Fruit fly (Drosophila melanogaster) whole organism, embryonic: ENCODE results near the gene ssp5.

Source experiments
- CG12236 ChIP-seq: fragments of 200-800 bp; sonication (Bioruptor generic); optimal IDR thresholded peaks from 2 replicates; lab custom pipeline; 2016; ENCODE audit warnings: missing biosample characterization, missing genetic modification characterization
- CG14710 ChIP-seq: fragments of 200-800 bp; sonication (Bioruptor generic); optimal IDR thresholded peaks from 3 replicates; lab custom pipeline; 2019; ENCODE audit warnings: missing biosample characterization, mild to moderate bottlenecking, missing genetic modification characterization, moderate library complexity
- CG14860 ChIP-seq: fragments of 200-800 bp; sonication (Bioruptor generic); IDR thresholded peaks from 3 replicates; pipeline ENCODE4 v1.3.6; 2022; ENCODE audit warnings: missing biosample characterization, missing genetic modification characterization; ENCODE audit not compliant: partially characterized antibody
- CG17361 ChIP-seq: fragments of 200-800 bp; sonication (Bioruptor generic); IDR thresholded peaks from 3 replicates; pipeline ENCODE4 v1.3.6; 2022; ENCODE audit warnings: missing biosample characterization, missing genetic modification characterization
- CG17612 ChIP-seq: fragments of 200-800 bp; sonication (Bioruptor generic); IDR thresholded peaks from 2 replicates; pipeline ENCODE4 v1.3.6; 2022; ENCODE audit warnings: missing biosample characterization, missing genetic modification characterization
- CG17802 ChIP-seq: fragments of 200-800 bp; sonication (Bioruptor generic); optimal IDR thresholded peaks from 2 replicates; lab custom pipeline; 2018; ENCODE audit warnings: missing biosample characterization, mild to moderate bottlenecking, missing genetic modification characterization, moderate library complexity
- CG17829 ChIP-seq: fragments of 200-800 bp; optimal IDR thresholded peaks from 2 replicates; lab custom pipeline; 2019; ENCODE audit warnings: missing biosample characterization, mild to moderate bottlenecking, missing genetic modification characterization, moderate library complexity
- CG42726 ChIP-seq: fragments of 200-800 bp; sonication (Bioruptor generic); IDR thresholded peaks from 2 replicates; pipeline ENCODE4 v1.3.6; 2022; ENCODE audit warnings: missing biosample characterization, missing genetic modification characterization; ENCODE audit not compliant: partially characterized antibody
- CG7357 ChIP-seq: fragments of 200-800 bp; sonication (Bioruptor generic); IDR thresholded peaks from 3 replicates; pipeline ENCODE4 v1.3.6; 2022; ENCODE audit warnings: missing biosample characterization, missing genetic modification characterization
- CG7786 ChIP-seq: fragments of 200-800 bp; sonication (Bioruptor generic); optimal IDR thresholded peaks from 2 replicates; lab custom pipeline; 2016; ENCODE audit warnings: missing biosample characterization, missing genetic modification characterization
- CG9437 ChIP-seq: fragments of 200-800 bp; sonication (Bioruptor generic); optimal IDR thresholded peaks from 2 replicates; lab custom pipeline; 2018; ENCODE audit warnings: missing biosample characterization, mild to moderate bottlenecking, missing genetic modification characterization
- CG9609 ChIP-seq: fragments of 200-800 bp; sonication (Bioruptor generic); optimal IDR thresholded peaks from 3 replicates; lab custom pipeline; 2016; ENCODE audit warnings: missing biosample characterization, missing genetic modification characterization
- CkIIα-i1 ChIP-seq: fragments of 200-800 bp; sonication (Bioruptor generic); IDR thresholded peaks from 2 replicates; pipeline ENCODE4 v1.3.6; 2022; ENCODE audit warnings: missing biosample characterization, missing genetic modification characterization
- Dbx ChIP-seq: fragments of 200-800 bp; sonication (Bioruptor generic); IDR thresholded peaks from 3 replicates; pipeline ENCODE4 v1.3.6; 2022; ENCODE audit warnings: missing biosample characterization, missing genetic modification characterization
- Doc2 ChIP-seq: fragments of 200-800 bp; sonication (Bioruptor generic); IDR thresholded peaks from 2 replicates; pipeline ENCODE4 v1.3.6; 2022; ENCODE audit warnings: missing biosample characterization, missing genetic modification characterization
- Dref ChIP-seq: fragments of 200-800 bp; sonication (Bioruptor generic); IDR thresholded peaks from 2 replicates; pipeline ENCODE4 v1.3.6; 2022; ENCODE audit warnings: missing biosample characterization, missing genetic modification characterization
- Drgx ChIP-seq: fragments of 200-800 bp; sonication (Bioruptor generic); IDR thresholded peaks from 2 replicates; pipeline ENCODE4 v1.3.6; 2022; ENCODE audit warnings: missing biosample characterization, missing genetic modification characterization
- Eip74EF ChIP-seq, 2 experiments: fragments of 200-800 bp in 1 of 2; fragments of >200 bp in 1 of 2; sonication (Bioruptor generic) in 1 of 2; optimal IDR thresholded peaks; 2 replicates each; lab custom pipeline; 2017 to 2019; ENCODE audit warnings: missing biosample characterization in 2 of 2, missing genetic modification characterization in 2 of 2, mild to moderate bottlenecking in 1 of 2, moderate library complexity in 1 of 2
- Elba2 ChIP-seq: fragments of 200-800 bp; sonication (Bioruptor generic); optimal IDR thresholded peaks from 3 replicates; lab custom pipeline; 2016; ENCODE audit warnings: missing biosample characterization, missing genetic modification characterization
- H2.0 ChIP-seq: fragments of 200-800 bp; sonication (Bioruptor generic); IDR thresholded peaks from 2 replicates; pipeline ENCODE4 v1.3.6; 2022; ENCODE audit warnings: missing biosample characterization, missing genetic modification characterization
- HHEX ChIP-seq: fragments of 200-800 bp; sonication (Bioruptor generic); optimal IDR thresholded peaks from 3 replicates; lab custom pipeline; 2017; ENCODE audit warnings: missing biosample characterization, mild to moderate bottlenecking, missing genetic modification characterization, missing genetic modification reagents
- HLH3B ChIP-seq: fragments of 200-800 bp; sonication (Bioruptor generic); IDR thresholded peaks from 2 replicates; pipeline ENCODE4 v1.3.6; 2022; ENCODE audit warnings: missing biosample characterization, missing genetic modification characterization
- HLH4C ChIP-seq: fragments of 200-800 bp; sonication (Bioruptor generic); IDR thresholded peaks from 3 replicates; pipeline ENCODE4 v1.3.6; 2022; ENCODE audit warnings: missing biosample characterization, missing genetic modification characterization; ENCODE audit not compliant: partially characterized antibody
- Hmx ChIP-seq: fragments of 200-800 bp; sonication (Bioruptor generic); optimal IDR thresholded peaks from 2 replicates; lab custom pipeline; 2016; ENCODE audit warnings: missing biosample characterization, missing genetic modification characterization
- Jarid2 ChIP-seq: fragments of 200-800 bp; sonication (Bioruptor generic); optimal IDR thresholded peaks from 3 replicates; lab custom pipeline; 2017; ENCODE audit warnings: mild to moderate bottlenecking, missing biosample characterization, missing genetic modification reagents, missing genetic modification characterization
- NC2β ChIP-seq: fragments of 200-800 bp; sonication (Bioruptor generic); optimal IDR thresholded peaks from 2 replicates; lab custom pipeline; 2016; ENCODE audit warnings: missing biosample characterization, missing genetic modification characterization
- Nf-YB ChIP-seq: fragments of 200-800 bp; sonication (Bioruptor generic); optimal IDR thresholded peaks from 3 replicates; lab custom pipeline; 2019; ENCODE audit warnings: missing biosample characterization, mild to moderate bottlenecking, missing genetic modification characterization, moderate library complexity
- Taf1 ChIP-seq: fragments of 200-800 bp; sonication (Bioruptor generic); IDR thresholded peaks from 2 replicates; pipeline ENCODE4 v1.3.6; 2022; ENCODE audit warnings: missing biosample characterization, missing genetic modification characterization
- Trl ChIP-seq, 3 experiments: fragments of >200 bp in 2 of 3; fragments of 200-800 bp in 1 of 3; sonication (Bioruptor generic) in 1 of 3; optimal IDR thresholded peaks; 2 replicates in 1 of 3; 3 replicates in 2 of 3; lab custom pipeline; 2016 to 2017; ENCODE audit warnings: missing biosample characterization in 1 of 3, missing genetic modification characterization in 1 of 3
- Usf ChIP-seq: fragments of 200-800 bp; sonication (Bioruptor generic); optimal IDR thresholded peaks from 2 replicates; lab custom pipeline; 2017; ENCODE audit warnings: missing genotype, missing biosample characterization, missing genetic modification characterization
- ac ChIP-seq: fragments of 200-800 bp; sonication (Bioruptor generic); optimal IDR thresholded peaks from 3 replicates; lab custom pipeline; 2017; ENCODE audit warnings: missing biosample characterization, mild to moderate bottlenecking, missing genetic modification characterization
- ap ChIP-seq: fragments of 200-800 bp; sonication (Bioruptor generic); IDR thresholded peaks from 2 replicates; pipeline ENCODE4 v1.3.6; 2022; ENCODE audit warnings: missing biosample characterization, missing genetic modification characterization
- ash1 ChIP-seq: fragments of 200-800 bp; sonication (Bioruptor generic); optimal IDR thresholded peaks from 2 replicates; lab custom pipeline; 2018; ENCODE audit warnings: missing biosample characterization, mild to moderate bottlenecking, missing genetic modification characterization
- corto ChIP-seq: fragments of 200-800 bp; sonication (Bioruptor generic); optimal IDR thresholded peaks from 2 replicates; lab custom pipeline; 2016; ENCODE audit warnings: missing biosample characterization, mild to moderate bottlenecking, missing genetic modification characterization, moderate library complexity
- crc ChIP-seq: fragments of 200-800 bp; sonication (Bioruptor generic); optimal IDR thresholded peaks from 2 replicates; lab custom pipeline; 2016; ENCODE audit warnings: missing biosample characterization, missing genetic modification characterization
- dpn ChIP-seq, 2 experiments: fragments of 200-800 bp; sonication (Bioruptor generic); optimal IDR thresholded peaks; 3 replicates each; lab custom pipeline; 2016; ENCODE audit warnings: missing biosample characterization in 2 of 2, missing genetic modification characterization in 2 of 2
- ftz-f1 ChIP-seq: fragments of 200-800 bp; sonication (Bioruptor generic); optimal IDR thresholded peaks from 2 replicates; lab custom pipeline; 2016; ENCODE audit warnings: missing biosample characterization, missing genetic modification characterization
- fu2 ChIP-seq: fragments of 200-800 bp; sonication (Bioruptor generic); optimal IDR thresholded peaks from 2 replicates; lab custom pipeline; 2016; ENCODE audit warnings: missing biosample characterization, missing genetic modification characterization
- ham ChIP-seq: fragments of 200-800 bp; sonication (Bioruptor generic); IDR thresholded peaks from 2 replicates; pipeline ENCODE4 v1.3.6; 2022; ENCODE audit warnings: missing biosample characterization, missing genetic modification characterization
- ken ChIP-seq: fragments of 200-800 bp; sonication (Bioruptor generic); IDR thresholded peaks from 3 replicates; pipeline ENCODE4 v1.3.6; 2022; ENCODE audit warnings: missing biosample characterization, missing genetic modification characterization
- pan ChIP-seq, 4 experiments: fragments of >200 bp in 3 of 4; fragments of 200-800 bp in 1 of 4; sonication (Bioruptor generic) in 1 of 4; optimal IDR thresholded peaks in 3 of 4; IDR thresholded peaks in 1 of 4; 2 replicates each; pipeline versions ENCODE4 v1.3.6 to Lab custom; 2017 to 2022; ENCODE audit warnings: missing biosample characterization in 2 of 4, missing genetic modification characterization in 2 of 4, mixed read lengths in 1 of 4
- pfk ChIP-seq: fragments of 200-800 bp; sonication (Bioruptor generic); optimal IDR thresholded peaks from 2 replicates; lab custom pipeline; 2018; ENCODE audit warnings: missing biosample characterization, mild to moderate bottlenecking, missing genetic modification characterization, moderate library complexity
- ranshi ChIP-seq: fragments of 200-800 bp; sonication (Bioruptor generic); IDR thresholded peaks from 2 replicates; pipeline ENCODE4 v1.3.6; 2022; ENCODE audit warnings: missing biosample characterization, missing genetic modification characterization
- sd ChIP-seq: fragments of 200-800 bp; sonication (Bioruptor generic); optimal IDR thresholded peaks from 3 replicates; lab custom pipeline; 2018; ENCODE audit warnings: missing biosample characterization, mild to moderate bottlenecking, missing genetic modification characterization, moderate library complexity
- stc ChIP-seq: fragments of 200-800 bp; sonication (Bioruptor generic); IDR thresholded peaks from 2 replicates; pipeline ENCODE4 v1.3.6; 2022; ENCODE audit warnings: missing biosample characterization, missing genetic modification characterization
- sug ChIP-seq: fragments of 200-800 bp; optimal IDR thresholded peaks from 2 replicates; lab custom pipeline; 2019; ENCODE audit warnings: missing biosample characterization, mild to moderate bottlenecking, missing genetic modification characterization, moderate library complexity
- tio ChIP-seq: fragments of 200-800 bp; sonication (Bioruptor generic); optimal IDR thresholded peaks from 2 replicates; lab custom pipeline; 2017; ENCODE audit warnings: missing biosample characterization, missing genetic modification characterization, inconsistent platforms
- ttk ChIP-seq: fragments of 200-800 bp; sonication (Bioruptor generic); IDR thresholded peaks from 2 replicates; pipeline ENCODE4 v2.1.2; 2022; ENCODE audit warnings: missing biosample characterization, missing genetic modification characterization
- yki ChIP-seq: fragments of >200 bp; optimal IDR thresholded peaks from 3 replicates; lab custom pipeline; 2018
- zen ChIP-seq: fragments of 200-800 bp; sonication (Bioruptor generic); optimal IDR thresholded peaks from 3 replicates; lab custom pipeline; 2018; ENCODE audit warnings: missing biosample characterization, mild to moderate bottlenecking, missing genetic modification characterization, moderate library complexity
- zfh2 ChIP-seq: fragments of 200-800 bp; sonication (Bioruptor generic); optimal IDR thresholded peaks from 2 replicates; lab custom pipeline; 2016; ENCODE audit warnings: missing biosample characterization, missing genetic modification characterization

ssp5 gene

dm6 chr3R:12078961-12079360 lies 46.0 kb downstream of the ssp5 start (continued):
- TF ChIP-seq Usf (GFP tag; lab: Kevin White, UChicago) (no peak), Jarid2 (GFP tag; lab: Kevin White, UChicago) (peak; percentile 31), Trl (optimal IDR thresholded peaks at IDR 0.05; lab: Kevin White, UChicago) (peak; percentile 18 to 56), Trl (GFP tag; optimal IDR thresholded peaks at IDR 0.05; lab: Kevin White, UChicago) (no peak), ken (peak; percentile 72; the same call in 2 of the 3 replicates), sug (tag; lab: Kevin White, UChicago) (no peak), Doc2 (no peak), Taf1 (GFP tag; lab: Robert Waterston, UW) (peak; percentile 65), CG7786 (GFP tag; lab: Kevin White, UChicago) (no peak), sd (tag; lab: Kevin White, UChicago) (peak; percentile 39), HLH4C (GFP tag; lab: Robert Waterston, UW) (no peak), crc (GFP tag; lab: Kevin White, UChicago) (no peak), corto (GFP tag; lab: Kevin White, UChicago) (no peak), CG17612 (GFP tag; lab: Robert Waterston, UW) (0 out of 2 replicates have a peak, but pooled peaks have one; percentile 21), CkIIα-i1 (no peak), tio (GFP tag; lab: Kevin White, UChicago) (peak; percentile 50), CG14710 (tag; lab: Kevin White, UChicago) (no peak), H2.0 (GFP tag; lab: Robert Waterston, UW) (peak; percentile 80), NC2β (no peak), Dbx (GFP tag; lab: Robert Waterston, UW) (peak; percentile 83), CG9609 (GFP tag; lab: Kevin White, UChicago) (no peak), Eip74EF (GFP tag; optimal IDR thresholded peaks at IDR 0.05; lab: Kevin White, UChicago) (no peak), CG7357 (GFP tag; lab: Robert Waterston, UW) (peak; percentile 74), pan (optimal IDR thresholded peaks at IDR 0.05; lab: Kevin White, UChicago) (no peak), pan (GFP tag; optimal IDR thresholded peaks at IDR 0.05 in 1 of 2, IDR thresholded peaks at IDR 0.05 in 1 of 2) (peak in 1 of 2 experiments; percentile 92), ftz-f1 (no peak), CG14860 (no peak), ranshi (GFP tag; lab: Robert Waterston, UW) (peak; percentile 87), Hmx (GFP tag; lab: Kevin White, UChicago) (no peak), Elba2 (GFP tag; lab: Kevin White, UChicago) (no peak), dpn (GFP tag; optimal IDR thresholded peaks at IDR 0.05; lab: Kevin White, UChicago) (peak in 1 of 2 experiments; percentile 71), ttk (peak; percentile 70), zfh2 (no peak), HLH3B (GFP tag; lab: Robert Waterston, UW) (peak; percentile 86; the same call in 1 of the 2 replicates), CG17361 (GFP tag; lab: Robert Waterston, UW) (no peak; the same call in 2 of the 3 replicates), CG12236 (GFP tag; lab: Kevin White, UChicago) (no peak), CG17829 (no peak), HHEX (peak; percentile 79), Nf-YB (GFP tag; lab: Kevin White, UChicago) (no peak), ash1 (no peak), fu2 (no peak), CG42726 (GFP tag; lab: Robert Waterston, UW) (no peak), yki (no peak), stc (GFP tag; lab: Robert Waterston, UW) (peak; percentile 78; the same call in 1 of the 2 replicates), Drgx (GFP tag; lab: Robert Waterston, UW) (peak; percentile 74), Dref (no peak), pfk (GFP tag; lab: Kevin White, UChicago) (no peak), ham (GFP tag; lab: Robert Waterston, UW) (no peak), CG17802 (tag; lab: Kevin White, UChicago) (no peak), zen (tag; lab: Kevin White, UChicago) (no peak), CG9437 (GFP tag; lab: Kevin White, UChicago) (peak; percentile 41), ac (no peak), ap (peak; percentile 68)
